Worm (Caenorhabditis elegans) whole organism, mixed stage, embryonic: Measurements from ENCODE around the gene nhr-280.

Experiments used
- blmp-1 ChIP-seq: fragments of 150-350 bp; optimal IDR thresholded peaks from 2 replicates; lab custom pipeline; 2014; ENCODE audit warnings: missing biosample characterization, missing genetic modification characterization
- cnd-1 ChIP-seq: fragments of 200-800 bp; sonication (Bioruptor generic); optimal IDR thresholded peaks from 2 replicates; lab custom pipeline; 2018; ENCODE audit warnings: mild to moderate bottlenecking, missing genetic modification characterization, missing compliant biosample characterization
- drap-1 ChIP-seq: fragments of 200-800 bp; sonication (Bioruptor generic); optimal IDR thresholded peaks from 3 replicates; lab custom pipeline; 2018; ENCODE audit warnings: mild to moderate bottlenecking, missing genetic modification characterization, missing compliant biosample characterization
- elt-3 ChIP-seq: fragments of 150-350 bp; optimal IDR thresholded peaks from 2 replicates; lab custom pipeline; 2014; ENCODE audit warnings: missing biosample characterization, missing genetic modification characterization
- flh-1 ChIP-seq: fragments of 200-800 bp; sonication (Bioruptor generic); optimal IDR thresholded peaks from 2 replicates; lab custom pipeline; 2018; ENCODE audit warnings: mild to moderate bottlenecking, missing genetic modification characterization, moderate library complexity, missing compliant biosample characterization
- hlh-1 ChIP-seq: fragments of 150-350 bp; optimal IDR thresholded peaks from 2 replicates; lab custom pipeline; 2014; ENCODE audit warnings: missing biosample characterization, missing genetic modification reagents, missing genetic modification characterization
- lin-32 ChIP-seq: fragments of 200-800 bp; sonication (Bioruptor generic); optimal IDR thresholded peaks from 2 replicates; lab custom pipeline; 2018; ENCODE audit warnings: mild to moderate bottlenecking, missing genetic modification characterization, missing compliant biosample characterization
- nhr-28 ChIP-seq: fragments of 150-350 bp; optimal IDR thresholded peaks from 2 replicates; lab custom pipeline; 2014; ENCODE audit warnings: missing biosample characterization, missing genetic modification characterization
- nhr-76 ChIP-seq: sonication (generic microtip); optimal IDR thresholded peaks from 2 replicates; lab custom pipeline; 2017; ENCODE audit warnings: missing biosample characterization, missing genetic modification characterization
- pha-4 ChIP-seq: fragments of 150-350 bp; optimal IDR thresholded peaks from 2 replicates; lab custom pipeline; 2018; ENCODE audit warnings: missing biosample characterization, missing genetic modification reagents, missing genetic modification characterization
- snpc-4 ChIP-seq: fragments of 150-350 bp; optimal IDR thresholded peaks from 2 replicates; lab custom pipeline; 2014; ENCODE audit warnings: missing biosample characterization, missing genetic modification characterization
- ztf-11 ChIP-seq: fragments of 150-350 bp; optimal IDR thresholded peaks from 2 replicates; lab custom pipeline; 2014; ENCODE audit warnings: missing biosample characterization, missing genetic modification characterization

DNA sequence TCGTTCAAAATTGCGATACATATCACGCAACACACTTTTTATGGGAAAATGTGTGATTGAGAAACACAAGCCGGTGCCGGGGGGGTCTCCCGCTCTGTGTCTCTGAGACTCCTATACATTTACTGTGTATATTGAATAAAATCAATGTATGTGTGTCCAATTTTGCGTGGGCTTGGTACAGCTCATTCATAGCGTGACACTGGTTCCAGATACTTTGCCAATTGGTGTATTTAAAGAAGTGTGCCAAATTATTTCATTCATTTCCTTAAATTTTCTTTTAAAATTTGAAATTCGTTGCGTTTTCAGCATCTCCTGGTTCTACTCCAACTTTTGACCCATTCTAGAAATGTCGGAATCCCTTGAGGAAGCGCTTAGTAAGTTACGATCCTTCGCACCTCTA, 13.3 kb downstream of the nhr-280 start, which contains the start of gene C29F9.5:
- TF ChIP-seq lin-32 = no peak
- no peak for TF ChIP-seq snpc-4 (tag; lab: Kevin White, UChicago)
- TF ChIP-seq flh-1 (GFP tag; lab: Kevin White, UChicago) = no peak
- no peak for TF ChIP-seq nhr-76 (tag; lab: Kevin White, UChicago)
- TF ChIP-seq blmp-1 = no peak
- no peak for TF ChIP-seq cnd-1 (tag; lab: Kevin White, UChicago)
- no peak for TF ChIP-seq elt-3
- TF ChIP-seq ztf-11 (tag; lab: Kevin White, UChicago) = no peak
- TF ChIP-seq hlh-1 (tag; lab: Kevin White, UChicago) = no peak
- TF ChIP-seq nhr-28 (tag; lab: Kevin White, UChicago) = no peak
- no peak for TF ChIP-seq pha-4 (tag; lab: Kevin White, UChicago)
- no peak for TF ChIP-seq drap-1
